Fruit fly (Drosophila melanogaster): ENCODE results near the gene nes.

nes gene

dm6 chr3L:19254715-19255428 is 5.6 kb downstream of the nes start, which contains the start of the genes mRpL21 and rept (continued):
- TF ChIP-seq fd64A (GFP tag; optimal IDR thresholded peaks at IDR 0.05), result no peak
- TF ChIP-seq en (GFP tag; optimal IDR thresholded peaks at IDR 0.05), result no peak
- TF ChIP-seq Trl (optimal IDR thresholded peaks at IDR 0.05), result no peak
- TF ChIP-seq Trl (GFP tag; optimal IDR thresholded peaks at IDR 0.05), result peak; percentile 33
- peak; percentile 98 for TF ChIP-seq Max (GFP tag; optimal IDR thresholded peaks at IDR 0.05)
- TF ChIP-seq Lpt (GFP tag; optimal IDR thresholded peaks at IDR 0.05), result no peak
- TF ChIP-seq sens-2 (GFP tag; IDR thresholded peaks at IDR 0.05), result peak; percentile 21; the same call in 1 of the 2 replicates
- TF ChIP-seq sd (tag; optimal IDR thresholded peaks at IDR 0.05), result peak; percentile 30
- TF ChIP-seq inv (GFP tag; IDR thresholded peaks at IDR 0.05; ENCODE audit: partially characterized antibody), result no peak
- peak; percentile 53 for TF ChIP-seq trem (tag; optimal IDR thresholded peaks at IDR 0.05)
- TF ChIP-seq ttk (GFP tag; IDR thresholded peaks at IDR 0.05), result peak; percentile 5; the same call in 1 of the 2 replicates
- TF ChIP-seq tll (GFP tag; optimal IDR thresholded peaks at IDR 0.05), result peak in 1 of 2 experiments; percentile 43
- peak; percentile 48 for TF ChIP-seq gem (tag; optimal IDR thresholded peaks at IDR 0.05)
- peak; percentile 5 for TF ChIP-seq Sox102F (GFP tag; optimal IDR thresholded peaks at IDR 0.05)
- TF ChIP-seq CG13424 (tag; optimal IDR thresholded peaks at IDR 0.05), result peak; percentile 43
- peak; percentile 79 for TF ChIP-seq CG30403 (GFP tag; optimal IDR thresholded peaks at IDR 0.05)
- TF ChIP-seq Awh (GFP tag; IDR thresholded peaks at IDR 0.05), result no peak
- TF ChIP-seq vvl (GFP tag; IDR thresholded peaks at IDR 0.05), result peak; percentile 62
- TF ChIP-seq CG11456 (GFP tag; IDR thresholded peaks at IDR 0.05), result peak; percentile 54; the same call in 1 of the 3 replicates
- TF ChIP-seq Lhr (GFP tag; optimal IDR thresholded peaks at IDR 0.05), result no peak
- no peak for TF ChIP-seq H15 (GFP tag; IDR thresholded peaks at IDR 0.05)
- peak; percentile 42 for TF ChIP-seq CG10147 (GFP tag; optimal IDR thresholded peaks at IDR 0.05)
- TF ChIP-seq CG9876 (GFP tag; optimal IDR thresholded peaks at IDR 0.05), result peak; percentile 32
- TF ChIP-seq CG7928 (GFP tag; optimal IDR thresholded peaks at IDR 0.05), result no peak
- no peak for TF ChIP-seq gsb-n (tag; optimal IDR thresholded peaks at IDR 0.05)
- TF ChIP-seq D19B (GFP tag; optimal IDR thresholded peaks at IDR 0.05), result no peak
- TF ChIP-seq tio (GFP tag; optimal IDR thresholded peaks at IDR 0.05), result no peak
- no peak for TF ChIP-seq sima (GFP tag; optimal IDR thresholded peaks at IDR 0.05)
- TF ChIP-seq slou (GFP tag; optimal IDR thresholded peaks at IDR 0.05), result no peak
- no peak for TF ChIP-seq dati (GFP tag; IDR thresholded peaks at IDR 0.05)
- no peak for TF ChIP-seq ftz-f1 (GFP tag; optimal IDR thresholded peaks at IDR 0.05)
- peak; percentile 50 for TF ChIP-seq CG15514 (GFP tag; optimal IDR thresholded peaks at IDR 0.05)
- peak; percentile 77 for TF ChIP-seq Rfx (GFP tag; IDR thresholded peaks at IDR 0.05)
- TF ChIP-seq dm (GFP tag; optimal IDR thresholded peaks at IDR 0.05), result peak; percentile 94
- TF ChIP-seq h (optimal IDR thresholded peaks at IDR 0.05), result no peak
- no peak for TF ChIP-seq CG30431 (GFP tag; optimal IDR thresholded peaks at IDR 0.05)
- TF ChIP-seq CG8478 (optimal IDR thresholded peaks at IDR 0.05), result peak; percentile 26
- no peak for TF ChIP-seq CG31441 (GFP tag; IDR thresholded peaks at IDR 0.05)
- peak; percentile 72 for TF ChIP-seq Myb (GFP tag; optimal IDR thresholded peaks at IDR 0.05)
- peak; percentile 54 for TF ChIP-seq Nf-YC (tag; optimal IDR thresholded peaks at IDR 0.05)
- peak; percentile 62 for TF ChIP-seq Ets97D (GFP tag; optimal IDR thresholded peaks at IDR 0.05)
- TF ChIP-seq corto (GFP tag; optimal IDR thresholded peaks at IDR 0.05), result no peak
- TF ChIP-seq CG4360 (GFP tag; IDR thresholded peaks at IDR 0.05), result no peak
- no peak for TF ChIP-seq B-H1 (GFP tag; IDR thresholded peaks at IDR 0.05)
- no peak for TF ChIP-seq kni (GFP tag; optimal IDR thresholded peaks at IDR 0.05)
- TF ChIP-seq CG2712 (tag; optimal IDR thresholded peaks at IDR 0.05), result peak; percentile 35
- no peak for TF ChIP-seq ash1 (GFP tag; optimal IDR thresholded peaks at IDR 0.05)
- peak; percentile 48 for TF ChIP-seq chn (GFP tag; optimal IDR thresholded peaks at IDR 0.05)
- peak; percentile 63 for TF ChIP-seq pho (GFP tag; optimal IDR thresholded peaks at IDR 0.05)
- TF ChIP-seq D19A (tag; optimal IDR thresholded peaks at IDR 0.05), result no peak
- no peak for TF ChIP-seq nau (GFP tag; optimal IDR thresholded peaks at IDR 0.05)

All from whole organism, embryonic.